Worm (Caenorhabditis elegans) whole organism, L4/young adult: ENCODE data around the gene F08D12.4.

Experiments
- dao-5 ChIP-seq: sonication (generic microtip); optimal IDR thresholded peaks from 2 replicates; lab custom pipeline; 2016; ENCODE audit warnings: missing genotype, missing genetic modification characterization, moderate library complexity, missing compliant biosample characterization
- him-1 ChIP-seq: sonication (generic microtip); optimal IDR thresholded peaks from 2 replicates; lab custom pipeline; 2016; ENCODE audit warnings: missing genotype, missing genetic modification reagents, missing genetic modification characterization, missing compliant biosample characterization

DNA sequence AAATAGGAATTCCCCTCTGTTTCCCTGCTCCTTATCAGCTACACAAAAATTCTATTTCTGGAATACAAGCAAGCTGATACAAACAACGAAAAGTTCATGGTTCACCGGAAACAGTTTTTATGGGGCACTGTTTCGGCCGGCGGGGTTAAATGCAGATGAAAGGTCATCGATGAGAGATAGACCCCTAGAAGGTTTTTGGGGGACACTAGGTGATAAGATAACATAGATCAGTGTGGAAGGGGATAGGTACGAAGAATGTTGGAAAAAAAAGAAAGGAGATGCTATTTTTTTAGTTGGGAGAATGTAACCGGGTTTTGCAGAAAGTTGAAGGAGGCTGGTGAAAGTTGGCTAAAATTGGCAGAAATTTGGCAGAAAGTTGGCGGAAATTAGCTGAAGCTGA, 27.6 kb downstream of the F08D12.4 start:
- TF ChIP-seq dao-5 (tag; lab: Kevin White, UChicago) (no peak), him-1 (no peak)
